Worm (Caenorhabditis elegans) whole organism, L3 larva: Measurements from ENCODE around the gene fbxa-78.
"Not testable (repeated sequence)": the region's sequence is repeated elsewhere in the genome, so short reads cannot be mapped to it uniquely, and the experiment has no call there.

Source experiments
- R02D3.7 ChIP-seq: fragments of 150-350 bp; optimal IDR thresholded peaks from 2 replicates; lab custom pipeline; 2014; ENCODE audit warnings: missing biosample characterization, missing genetic modification characterization
- ZK546.5 ChIP-seq: sonication (generic microtip); optimal IDR thresholded peaks from 2 replicates; lab custom pipeline; 2017; ENCODE audit warnings: missing biosample characterization, missing genetic modification characterization
- aly-2 ChIP-seq: fragments of 150-350 bp; optimal IDR thresholded peaks from 2 replicates; lab custom pipeline; 2014; ENCODE audit warnings: missing biosample characterization, missing genetic modification characterization
- ama-1 ChIP-seq: fragments of 150-350 bp; optimal IDR thresholded peaks from 2 replicates; lab custom pipeline; 2018
- ceh-16 ChIP-seq: sonication (generic microtip); optimal IDR thresholded peaks from 2 replicates; lab custom pipeline; 2017; ENCODE audit warnings: missing biosample characterization, missing genetic modification characterization
- ceh-28 ChIP-seq: fragments of 150-350 bp; optimal IDR thresholded peaks from 2 replicates; lab custom pipeline; 2014; ENCODE audit warnings: missing biosample characterization, missing genetic modification reagents, missing genetic modification characterization
- ceh-82 ChIP-seq: fragments of 150-350 bp; optimal IDR thresholded peaks from 2 replicates; lab custom pipeline; 2014; ENCODE audit warnings: missing biosample characterization, missing genetic modification characterization
- egl-5 ChIP-seq: fragments of 150-350 bp; optimal IDR thresholded peaks from 2 replicates; lab custom pipeline; 2017; ENCODE audit warnings: missing biosample characterization, missing genetic modification reagents, missing genetic modification characterization, inconsistent platforms
- elt-1 ChIP-seq: fragments of 150-350 bp; optimal IDR thresholded peaks from 2 replicates; lab custom pipeline; 2014; ENCODE audit warnings: missing biosample characterization, missing genetic modification characterization
- elt-2 ChIP-seq: sonication (generic microtip); optimal IDR thresholded peaks from 2 replicates; lab custom pipeline; 2016; ENCODE audit warnings: missing genetic modification reagents, mild to moderate bottlenecking, missing genetic modification characterization, missing compliant biosample characterization
- fkh-2 ChIP-seq: fragments of 150-350 bp; optimal IDR thresholded peaks from 2 replicates; lab custom pipeline; 2014; ENCODE audit warnings: missing biosample characterization, missing genetic modification reagents, missing genetic modification characterization
- fos-1 ChIP-seq: fragments of 150-350 bp; optimal IDR thresholded peaks from 2 replicates; lab custom pipeline; 2014; ENCODE audit warnings: missing biosample characterization, missing genetic modification characterization
- hmg-11 ChIP-seq: sonication (generic microtip); optimal IDR thresholded peaks from 2 replicates; lab custom pipeline; 2016; ENCODE audit warnings: missing genetic modification characterization, missing compliant biosample characterization
- jun-1 ChIP-seq: fragments of 150-350 bp; optimal IDR thresholded peaks from 2 replicates; lab custom pipeline; 2014; ENCODE audit warnings: missing biosample characterization, missing genetic modification reagents, missing genetic modification characterization
- lin-15B ChIP-seq: fragments of 150-350 bp; optimal IDR thresholded peaks from 2 replicates; lab custom pipeline; 2014; ENCODE audit warnings: missing biosample characterization, missing genetic modification characterization
- lin-39 ChIP-seq: fragments of 150-350 bp; optimal IDR thresholded peaks from 2 replicates; lab custom pipeline; 2018; ENCODE audit warnings: missing biosample characterization, missing genetic modification reagents, missing genetic modification characterization
- mml-1 ChIP-seq: fragments of 150-350 bp; sonication (generic microtip); optimal IDR thresholded peaks from 3 replicates; lab custom pipeline; 2014; ENCODE audit warnings: missing biosample characterization, missing genetic modification characterization
- nfya-1 ChIP-seq: sonication (generic microtip); optimal IDR thresholded peaks from 2 replicates; lab custom pipeline; 2017; ENCODE audit warnings: missing genetic modification characterization, mild to moderate bottlenecking, missing compliant biosample characterization, antibody characterized with exemption, moderate library complexity; ENCODE audit not compliant: insufficient read depth
- nhr-11 ChIP-seq: fragments of 150-350 bp; optimal IDR thresholded peaks from 2 replicates; lab custom pipeline; 2014; ENCODE audit warnings: missing biosample characterization, missing genetic modification characterization
- nhr-12 ChIP-seq: fragments of 150-350 bp; optimal IDR thresholded peaks from 2 replicates; lab custom pipeline; 2014; ENCODE audit warnings: missing biosample characterization, missing genetic modification characterization
- nhr-237 ChIP-seq: fragments of 150-350 bp; optimal IDR thresholded peaks from 2 replicates; lab custom pipeline; 2014; ENCODE audit warnings: missing biosample characterization, missing genetic modification characterization
- nhr-28 ChIP-seq: fragments of 150-350 bp; optimal IDR thresholded peaks from 2 replicates; lab custom pipeline; 2014; ENCODE audit warnings: missing biosample characterization, missing genetic modification characterization
- nhr-67 ChIP-seq: fragments of 150-350 bp; optimal IDR thresholded peaks from 2 replicates; lab custom pipeline; 2014; ENCODE audit warnings: missing biosample characterization, missing genetic modification characterization
- nhr-76 ChIP-seq: fragments of 150-350 bp; sonication (generic microtip); optimal IDR thresholded peaks from 5 replicates; lab custom pipeline; 2014; ENCODE audit warnings: missing biosample characterization, missing genetic modification characterization
- nhr-77 ChIP-seq: fragments of 150-350 bp; optimal IDR thresholded peaks from 2 replicates; lab custom pipeline; 2014; ENCODE audit warnings: missing biosample characterization, missing genetic modification characterization
- pha-4 ChIP-seq: fragments of 150-350 bp; optimal IDR thresholded peaks from 2 replicates; lab custom pipeline; 2014; ENCODE audit warnings: missing biosample characterization, missing genetic modification reagents, missing genetic modification characterization
- pqm-1 ChIP-seq: fragments of 150-350 bp; optimal IDR thresholded peaks from 2 replicates; lab custom pipeline; 2017; ENCODE audit warnings: missing biosample characterization, missing genetic modification characterization, inconsistent platforms
- sea-2 ChIP-seq: fragments of 150-350 bp; sonication (generic microtip); optimal IDR thresholded peaks from 4 replicates; lab custom pipeline; 2014; ENCODE audit warnings: missing biosample characterization, missing genetic modification reagents, missing genetic modification characterization
- skn-1 ChIP-seq: fragments of 150-350 bp; optimal IDR thresholded peaks from 2 replicates; lab custom pipeline; 2014; ENCODE audit warnings: missing biosample characterization, missing genetic modification characterization
- snpc-4 ChIP-seq: fragments of 150-350 bp; optimal IDR thresholded peaks from 2 replicates; lab custom pipeline; 2014; ENCODE audit warnings: missing biosample characterization, missing genetic modification characterization
- unc-39 ChIP-seq: sonication (generic microtip); optimal IDR thresholded peaks from 4 replicates; lab custom pipeline; 2017; ENCODE audit warnings: missing biosample characterization, missing genetic modification characterization
- unc-62 ChIP-seq: fragments of 150-350 bp; sonication (generic microtip); optimal IDR thresholded peaks from 4 replicates; lab custom pipeline; 2014; ENCODE audit warnings: missing biosample characterization, missing genetic modification reagents, missing genetic modification characterization
- zag-1 ChIP-seq: fragments of 150-350 bp; optimal IDR thresholded peaks from 2 replicates; lab custom pipeline; 2014; ENCODE audit warnings: missing biosample characterization, missing genetic modification characterization
- ztf-4 ChIP-seq: fragments of 150-350 bp; optimal IDR thresholded peaks from 2 replicates; lab custom pipeline; 2014; ENCODE audit warnings: missing biosample characterization, missing genetic modification characterization

fbxa-78 gene

ce11 chrIII:1258358-1258757 lies at the start of gene fbxa-78:
Gene fbxa-78, minus strand, starts transcription at chrIII:1258458.
- TF ChIP-seq jun-1 (tag; lab: Kevin White, UChicago); unc-62 (GFP tag; lab: Kevin White, UChicago); ceh-16 (tag; lab: Kevin White, UChicago): not testable (repeated sequence)

ce11 chrIII:1307333-1307732 lies 49.1 kb upstream of the fbxa-78 start:
- TF ChIP-seq skn-1 (tag; lab: Kevin White, UChicago), result no peak
- TF ChIP-seq ceh-28 (tag; lab: Kevin White, UChicago), result no peak
- TF ChIP-seq nhr-77, result no peak
- no peak for TF ChIP-seq hmg-11 (tag; lab: Kevin White, UChicago)
- TF ChIP-seq nhr-76, result no peak
- no peak for TF ChIP-seq nhr-67 (tag; lab: Kevin White, UChicago)
- TF ChIP-seq zag-1 (tag; lab: Kevin White, UChicago), result no peak
- no peak for TF ChIP-seq pqm-1
- TF ChIP-seq nfya-1 (tag; lab: Kevin White, UChicago), result no peak

- TF ChIP-seq ceh-82 (tag; lab: Kevin White, UChicago) (no peak), sea-2 (GFP tag; lab: Kevin White, UChicago) (no peak), nhr-11 (tag; lab: Kevin White, UChicago) (no peak), ceh-28 (tag; lab: Kevin White, UChicago) (no peak), ztf-4 (tag; lab: Kevin White, UChicago) (no peak), nhr-12 (tag; lab: Kevin White, UChicago) (no peak), unc-39 (tag; lab: Kevin White, UChicago) (no peak), skn-1 (tag; lab: Kevin White, UChicago) (no peak), ZK546.5 (no peak), egl-5 (tag; lab: Kevin White, UChicago) (no peak), nfya-1 (tag; lab: Kevin White, UChicago) (no peak), aly-2 (tag; lab: Kevin White, UChicago) (no peak), pha-4 (no peak)
Observed at ce11 chrIII:1303414-1303813, 45.2 kb upstream of the fbxa-78 start, which contains the start of gene fbxa-75. Gene fbxa-75, plus strand, starts transcription at chrIII:1303714.

ce11 chrIII:1297604-1298003 lies 39.3 kb upstream of the fbxa-78 start, which contains the start of gene fbxa-28:
Gene fbxa-28, plus strand, starts transcription at chrIII:1297904.
- TF ChIP-seq lin-15B, result no peak
- TF ChIP-seq fkh-2 (tag; lab: Kevin White, UChicago), result no peak
- no peak for TF ChIP-seq lin-39
- TF ChIP-seq nhr-28 (tag; lab: Kevin White, UChicago), result no peak
- no peak for TF ChIP-seq nhr-237 (tag; lab: Kevin White, UChicago)
- no peak for TF ChIP-seq nhr-67 (tag; lab: Kevin White, UChicago)
- no peak for TF ChIP-seq elt-2
- TF ChIP-seq R02D3.7 (tag; lab: Kevin White, UChicago), result no peak

ce11 chrIII:1295149-1295716 lies 37.0 kb upstream of the fbxa-78 start, which contains the start of gene fbxa-35:
Gene fbxa-35, plus strand, starts transcription at chrIII:1295666.
- TF ChIP-seq pqm-1 (peak; percentile 86), snpc-4 (tag; lab: Kevin White, UChicago) (no peak), egl-5 (tag; lab: Kevin White, UChicago) (no peak), elt-2 (peak; percentile 63)

- no peak for TF ChIP-seq unc-62 (GFP tag; lab: Kevin White, UChicago)
- no peak for TF ChIP-seq mml-1 (tag; lab: Kevin White, UChicago)
- no peak for TF ChIP-seq ceh-16 (tag; lab: Kevin White, UChicago)
- TF ChIP-seq ama-1 (lab: Kevin White, UChicago), result no peak
- TF ChIP-seq hmg-11 (tag; lab: Kevin White, UChicago), result no peak
- no peak for TF ChIP-seq unc-39 (tag; lab: Kevin White, UChicago)
- TF ChIP-seq R02D3.7 (tag; lab: Kevin White, UChicago), result no peak
- TF ChIP-seq sea-2 (GFP tag; lab: Kevin White, UChicago), result no peak
- no peak for TF ChIP-seq elt-1 (tag; lab: Kevin White, UChicago)
- no peak for TF ChIP-seq fos-1 (tag; lab: Kevin White, UChicago)
Observed at ce11 chrIII:1293135-1293534, 34.9 kb upstream of the fbxa-78 start, which contains the start of gene fbxa-36. Gene fbxa-36, minus strand, starts transcription at chrIII:1293235.
